Fruit fly (Drosophila melanogaster) whole organism, embryonic: ENCODE results near the gene Vha16-3.

ENCODE experiments used
- Abd-B ChIP-seq: fragments of 200-800 bp; sonication (Bioruptor generic); optimal IDR thresholded peaks from 2 replicates; lab custom pipeline; 2018; ENCODE audit warnings: missing biosample characterization, mild to moderate bottlenecking, missing genetic modification characterization, moderate library complexity
- Asciz ChIP-seq: fragments of 200-800 bp; sonication (Bioruptor generic); optimal IDR thresholded peaks from 2 replicates; lab custom pipeline; 2017; ENCODE audit warnings: missing biosample characterization, mild to moderate bottlenecking, missing genetic modification characterization, missing genetic modification reagents
- CG10321 ChIP-seq: fragments of 200-800 bp; sonication (Bioruptor generic); IDR thresholded peaks from 2 replicates; pipeline ENCODE4 v1.3.6; 2022; ENCODE audit warnings: missing biosample characterization, missing genetic modification characterization
- CG10543 ChIP-seq: fragments of 200-800 bp; sonication (Bioruptor generic); optimal IDR thresholded peaks from 3 replicates; lab custom pipeline; 2017; ENCODE audit warnings: missing biosample characterization, mild to moderate bottlenecking, missing genetic modification characterization, moderate library complexity
- CG10959 ChIP-seq: fragments of 200-800 bp; sonication (Bioruptor generic); IDR thresholded peaks from 2 replicates; pipeline ENCODE4 v1.3.6; 2022; ENCODE audit warnings: missing biosample characterization, missing genetic modification characterization
- CG10979 ChIP-seq: fragments of 200-800 bp; sonication (Bioruptor generic); optimal IDR thresholded peaks from 2 replicates; lab custom pipeline; 2018; ENCODE audit warnings: missing biosample characterization, mild to moderate bottlenecking, missing genetic modification characterization, moderate library complexity
- CG11093 ChIP-seq: fragments of 200-800 bp; sonication (Bioruptor generic); IDR thresholded peaks from 3 replicates; pipeline ENCODE4 v1.3.6; 2022; ENCODE audit warnings: missing biosample characterization, missing genetic modification characterization
- CG11695 ChIP-seq: fragments of 200-800 bp; sonication (Bioruptor generic); IDR thresholded peaks from 3 replicates; pipeline ENCODE4 v1.3.6; 2022; ENCODE audit warnings: missing biosample characterization, missing genetic modification characterization
- CG14710 ChIP-seq: fragments of 200-800 bp; sonication (Bioruptor generic); optimal IDR thresholded peaks from 3 replicates; lab custom pipeline; 2019; ENCODE audit warnings: missing biosample characterization, mild to moderate bottlenecking, missing genetic modification characterization, moderate library complexity
- CG18262 ChIP-seq: fragments of 200-800 bp; optimal IDR thresholded peaks from 3 replicates; lab custom pipeline; 2019; ENCODE audit warnings: missing biosample characterization, mild to moderate bottlenecking, missing genetic modification characterization, moderate library complexity
- CG2875 ChIP-seq: fragments of 200-800 bp; sonication (Bioruptor generic); optimal IDR thresholded peaks from 2 replicates; lab custom pipeline; 2017; ENCODE audit warnings: missing biosample characterization, mild to moderate bottlenecking, missing genetic modification characterization, missing genetic modification reagents
- CG3281 ChIP-seq: fragments of 200-800 bp; sonication (Bioruptor generic); optimal IDR thresholded peaks from 3 replicates; lab custom pipeline; 2017; ENCODE audit warnings: missing biosample characterization, mild to moderate bottlenecking, missing genetic modification characterization
- CG43689 ChIP-seq: fragments of 200-800 bp; sonication (Bioruptor generic); IDR thresholded peaks from 2 replicates; pipeline ENCODE4 v1.3.6; 2022; ENCODE audit warnings: missing biosample characterization, missing genetic modification characterization
- CG4424 ChIP-seq: fragments of 200-800 bp; sonication (Bioruptor generic); optimal IDR thresholded peaks from 3 replicates; lab custom pipeline; 2016; ENCODE audit warnings: missing biosample characterization, missing genetic modification characterization
- CG5245 ChIP-seq: fragments of 200-800 bp; sonication (Bioruptor generic); optimal IDR thresholded peaks from 3 replicates; lab custom pipeline; 2016; ENCODE audit warnings: missing biosample characterization, missing genetic modification characterization
- CG6254 ChIP-seq: fragments of 200-800 bp; sonication (Bioruptor generic); optimal IDR thresholded peaks from 3 replicates; lab custom pipeline; 2017; ENCODE audit warnings: mild to moderate bottlenecking, missing biosample characterization, missing genetic modification reagents, missing genetic modification characterization
- CG6813 ChIP-seq: fragments of 200-800 bp; sonication (Bioruptor generic); optimal IDR thresholded peaks from 2 replicates; lab custom pipeline; 2017; ENCODE audit warnings: missing biosample characterization, missing genetic modification characterization, mild to moderate bottlenecking, moderate library complexity, missing genetic modification reagents
- CG7928 ChIP-seq: fragments of 200-800 bp; sonication (Bioruptor generic); optimal IDR thresholded peaks from 2 replicates; lab custom pipeline; 2017; ENCODE audit warnings: missing biosample characterization, mild to moderate bottlenecking, missing genetic modification characterization
- CG7963 ChIP-seq: fragments of 200-800 bp; sonication (Bioruptor generic); IDR thresholded peaks from 3 replicates; pipeline ENCODE4 v1.3.6; 2022; ENCODE audit warnings: missing biosample characterization, missing genetic modification characterization; ENCODE audit not compliant: partially characterized antibody
- CG8281 ChIP-seq: fragments of 200-800 bp; sonication (Bioruptor generic); optimal IDR thresholded peaks from 2 replicates; lab custom pipeline; 2018; ENCODE audit warnings: missing biosample characterization, mild to moderate bottlenecking, missing genetic modification characterization, moderate library complexity
- CG8359 ChIP-seq: fragments of 200-800 bp; sonication (Bioruptor generic); optimal IDR thresholded peaks from 2 replicates; lab custom pipeline; 2017; ENCODE audit warnings: missing biosample characterization, mild to moderate bottlenecking, missing genetic modification characterization, borderline replicate concordance
- CG9215 ChIP-seq: fragments of 200-800 bp; sonication (Bioruptor generic); IDR thresholded peaks from 2 replicates; pipeline ENCODE4 v1.3.6; 2022; ENCODE audit warnings: missing biosample characterization, missing genetic modification characterization
- CG9609 ChIP-seq: fragments of 200-800 bp; sonication (Bioruptor generic); optimal IDR thresholded peaks from 3 replicates; lab custom pipeline; 2016; ENCODE audit warnings: missing biosample characterization, missing genetic modification characterization
- CG9876 ChIP-seq: fragments of 200-800 bp; sonication (Bioruptor generic); optimal IDR thresholded peaks from 2 replicates; lab custom pipeline; 2016; ENCODE audit warnings: missing biosample characterization, missing genetic modification characterization
- CoRest ChIP-seq: fragments of 200-800 bp; sonication (Bioruptor generic); optimal IDR thresholded peaks from 3 replicates; lab custom pipeline; 2018; ENCODE audit warnings: missing biosample characterization, mild to moderate bottlenecking, missing genetic modification characterization, moderate library complexity
- D19B ChIP-seq: fragments of 200-800 bp; sonication (Bioruptor generic); optimal IDR thresholded peaks from 2 replicates; lab custom pipeline; 2017; ENCODE audit warnings: missing biosample characterization, mild to moderate bottlenecking, missing genetic modification characterization
- E2f1 ChIP-seq: fragments of 200-800 bp; sonication (Bioruptor generic); IDR thresholded peaks from 2 replicates; pipeline ENCODE4 v1.3.6; 2022; ENCODE audit warnings: missing biosample characterization, missing genetic modification characterization
- HHEX ChIP-seq: fragments of 200-800 bp; sonication (Bioruptor generic); optimal IDR thresholded peaks from 3 replicates; lab custom pipeline; 2017; ENCODE audit warnings: missing biosample characterization, mild to moderate bottlenecking, missing genetic modification characterization, missing genetic modification reagents
- Hr78 ChIP-seq, 2 experiments: fragments of 200-800 bp in 1 of 2; fragments of >200 bp in 1 of 2; sonication (Bioruptor generic) in 1 of 2; optimal IDR thresholded peaks; 2 replicates each; lab custom pipeline; 2017 to 2019; ENCODE audit warnings: missing biosample characterization in 2 of 2, missing genetic modification characterization in 2 of 2, mild to moderate bottlenecking in 1 of 2, moderate library complexity in 1 of 2
- Nf-YA ChIP-seq: fragments of 200-800 bp; sonication (Bioruptor generic); IDR thresholded peaks from 2 replicates; pipeline ENCODE4 v1.3.6; 2022; ENCODE audit warnings: missing biosample characterization, missing genetic modification characterization
- PHDP ChIP-seq: fragments of 200-800 bp; sonication (Bioruptor generic); optimal IDR thresholded peaks from 3 replicates; lab custom pipeline; 2018; ENCODE audit warnings: missing biosample characterization, mild to moderate bottlenecking, missing genetic modification characterization, moderate library complexity
- Ssrp ChIP-seq: fragments of 200-800 bp; sonication (Bioruptor generic); optimal IDR thresholded peaks from 2 replicates; lab custom pipeline; 2018; ENCODE audit warnings: missing biosample characterization, mild to moderate bottlenecking, missing genetic modification characterization, moderate library complexity
- ab ChIP-seq: fragments of 200-800 bp; sonication (Bioruptor generic); optimal IDR thresholded peaks from 2 replicates; lab custom pipeline; 2016; ENCODE audit warnings: missing biosample characterization, missing genetic modification characterization
- chinmo ChIP-seq: fragments of 200-800 bp; sonication (Bioruptor generic); IDR thresholded peaks from 4 replicates; pipeline ENCODE4 v1.3.6; 2022; ENCODE audit warnings: missing biosample characterization, missing genetic modification characterization; ENCODE audit not compliant: partially characterized antibody
- chm ChIP-seq: fragments of 200-800 bp; sonication (Bioruptor generic); IDR thresholded peaks from 2 replicates; pipeline ENCODE4 v1.3.6; 2022; ENCODE audit warnings: missing biosample characterization, missing genetic modification characterization
- eve ChIP-seq, 2 experiments: fragments of >200 bp; optimal IDR thresholded peaks; 2 replicates each; lab custom pipeline; 2017; ENCODE audit warnings: missing biosample characterization in 2 of 2, missing genetic modification characterization in 2 of 2
- ewg ChIP-seq: fragments of 200-800 bp; sonication (Bioruptor generic); optimal IDR thresholded peaks from 3 replicates; lab custom pipeline; 2017; ENCODE audit warnings: mild to moderate bottlenecking, missing biosample characterization, missing genetic modification reagents, missing genetic modification characterization
- insv ChIP-seq, 2 experiments: fragments of 200-800 bp; sonication (Bioruptor generic); optimal IDR thresholded peaks; 3 replicates each; lab custom pipeline; 2016 to 2018; ENCODE audit warnings: missing biosample characterization in 2 of 2, missing genetic modification characterization in 2 of 2
- jigr1 ChIP-seq: fragments of 200-800 bp; sonication (Bioruptor generic); IDR thresholded peaks from 3 replicates; pipeline ENCODE4 v1.3.6; 2022; ENCODE audit warnings: missing biosample characterization, missing genetic modification characterization
- kni ChIP-seq: fragments of 200-800 bp; sonication (Bioruptor generic); optimal IDR thresholded peaks from 3 replicates; lab custom pipeline; 2017; ENCODE audit warnings: mild to moderate bottlenecking, missing biosample characterization, missing genetic modification reagents, missing genetic modification characterization
- lilli ChIP-seq: fragments of 200-800 bp; sonication (Bioruptor generic); optimal IDR thresholded peaks from 3 replicates; lab custom pipeline; 2016; ENCODE audit warnings: missing biosample characterization, missing genetic modification characterization
- mirr ChIP-seq: fragments of 200-800 bp; sonication (Bioruptor generic); optimal IDR thresholded peaks from 3 replicates; lab custom pipeline; 2018; ENCODE audit warnings: missing biosample characterization, mild to moderate bottlenecking, missing genetic modification characterization
- mld ChIP-seq: fragments of 200-800 bp; sonication (Bioruptor generic); IDR thresholded peaks from 3 replicates; pipeline ENCODE4 v1.3.6; 2022; ENCODE audit warnings: missing biosample characterization, missing genetic modification characterization; ENCODE audit not compliant: partially characterized antibody
- nerfin-1 ChIP-seq: fragments of 200-800 bp; sonication (Bioruptor generic); optimal IDR thresholded peaks from 3 replicates; lab custom pipeline; 2019; ENCODE audit warnings: missing biosample characterization, mild to moderate bottlenecking, missing genetic modification characterization, moderate library complexity
- sna ChIP-seq: fragments of 200-800 bp; sonication (Bioruptor generic); IDR thresholded peaks from 2 replicates; pipeline ENCODE4 v1.3.6; 2022; ENCODE audit warnings: missing biosample characterization, missing genetic modification characterization; ENCODE audit not compliant: partially characterized antibody
- tin ChIP-seq: fragments of 200-800 bp; sonication (Bioruptor generic); optimal IDR thresholded peaks from 3 replicates; lab custom pipeline; 2016; ENCODE audit warnings: missing biosample characterization, missing genetic modification characterization
- usp ChIP-seq: fragments of >200 bp; optimal IDR thresholded peaks from 2 replicates; lab custom pipeline; 2017; ENCODE audit warnings: missing biosample characterization, missing genetic modification characterization
- vvl ChIP-seq: fragments of 200-800 bp; sonication (Bioruptor generic); IDR thresholded peaks from 2 replicates; pipeline ENCODE4 v1.3.6; 2022; ENCODE audit warnings: missing biosample characterization, missing genetic modification characterization
- z ChIP-seq: fragments of 200-800 bp; sonication (Bioruptor generic); IDR thresholded peaks from 3 replicates; pipeline ENCODE4 v1.3.6; 2022; ENCODE audit warnings: missing biosample characterization, missing genetic modification characterization
- zfh2 ChIP-seq: fragments of 200-800 bp; sonication (Bioruptor generic); optimal IDR thresholded peaks from 2 replicates; lab custom pipeline; 2016; ENCODE audit warnings: missing biosample characterization, missing genetic modification characterization

Gene Vha16-3

DNA sequence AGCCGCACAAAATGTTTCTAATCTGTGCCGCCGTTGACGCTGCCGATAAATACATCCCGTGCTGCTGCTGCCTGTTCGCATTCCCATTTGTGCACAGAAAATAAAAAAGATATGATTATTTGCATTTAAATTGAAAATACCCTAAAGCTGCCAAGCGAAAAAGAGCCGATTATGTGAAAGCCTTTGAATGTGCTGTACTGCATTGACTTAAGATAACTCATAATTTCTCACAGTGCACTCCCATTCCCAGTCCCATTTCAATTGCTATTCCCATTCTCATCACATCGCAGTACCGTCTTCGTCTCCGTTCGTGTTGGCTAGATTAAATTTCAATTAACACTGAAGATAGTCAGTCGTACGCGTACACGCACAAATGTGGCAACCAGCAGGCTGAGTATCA is 24.2 kb upstream of the Vha16-3 start (continued):
- TF ChIP-seq kni (GFP tag; lab: Kevin White, UChicago): no peak
- TF ChIP-seq ab (GFP tag; lab: Kevin White, UChicago): no peak
- peak; percentile 78 for TF ChIP-seq vvl
- TF ChIP-seq sna: no peak
- TF ChIP-seq chm (GFP tag; lab: Robert Waterston, UW): peak; percentile 72
- peak; percentile 32 for TF ChIP-seq PHDP (tag; lab: Kevin White, UChicago)
- no peak for TF ChIP-seq usp (GFP tag; lab: Kevin White, UChicago)
- TF ChIP-seq CoRest (tag; lab: Kevin White, UChicago): peak; percentile 40
- peak; percentile 38 for TF ChIP-seq CG6254 (GFP tag; lab: Kevin White, UChicago)
- TF ChIP-seq tin (GFP tag; lab: Kevin White, UChicago): peak; percentile 64
- TF ChIP-seq Hr78 (GFP tag; optimal IDR thresholded peaks at IDR 0.05; lab: Kevin White, UChicago): no peak
- peak; percentile 34 for TF ChIP-seq CG4424 (GFP tag; lab: Kevin White, UChicago)
- TF ChIP-seq nerfin-1 (tag; lab: Kevin White, UChicago): no peak
- TF ChIP-seq CG7963 (GFP tag; lab: Robert Waterston, UW): no peak
- TF ChIP-seq CG11695: peak; percentile 35; the same call in 1 of the 3 replicates
- TF ChIP-seq CG3281: peak; percentile 24
- TF ChIP-seq CG7928 (GFP tag; lab: Kevin White, UChicago): no peak
- no peak for TF ChIP-seq mld (GFP tag; lab: Robert Waterston, UW)
- no peak for TF ChIP-seq Nf-YA
- peak; percentile 55 for TF ChIP-seq CG10959 (GFP tag; lab: Robert Waterston, UW)
- TF ChIP-seq CG8359 (GFP tag; lab: Kevin White, UChicago): no peak
- TF ChIP-seq insv (GFP tag; optimal IDR thresholded peaks at IDR 0.05; lab: Kevin White, UChicago): no peak
- TF ChIP-seq CG10321 (GFP tag; lab: Robert Waterston, UW): no peak
- TF ChIP-seq Ssrp: peak; percentile 19
- TF ChIP-seq HHEX (GFP tag; lab: Kevin White, UChicago): peak; percentile 34
- TF ChIP-seq CG18262 (tag; lab: Kevin White, UChicago): peak; percentile 53
- no peak for TF ChIP-seq CG10543 (GFP tag; lab: Kevin White, UChicago)
- TF ChIP-seq zfh2 (GFP tag; lab: Kevin White, UChicago): no peak
- peak; percentile 30 for TF ChIP-seq Asciz (GFP tag; lab: Kevin White, UChicago)
- peak; percentile 29 for TF ChIP-seq CG6813 (GFP tag; lab: Kevin White, UChicago)
- TF ChIP-seq CG10979 (tag; lab: Kevin White, UChicago): peak; percentile 65
- peak; percentile 16 for TF ChIP-seq CG9876 (GFP tag; lab: Kevin White, UChicago)
- TF ChIP-seq Abd-B (GFP tag; lab: Kevin White, UChicago): peak; percentile 20
- TF ChIP-seq eve (GFP tag; optimal IDR thresholded peaks at IDR 0.05; lab: Kevin White, UChicago): peak in 1 of 2 experiments; percentile 51
- TF ChIP-seq CG14710: peak; percentile 33
- peak; percentile 50; the same call in 1 of the 2 replicates for TF ChIP-seq CG9215 (GFP tag; lab: Robert Waterston, UW)
- TF ChIP-seq chinmo (GFP tag; lab: Robert Waterston, UW): no peak
- TF ChIP-seq CG9609 (GFP tag; lab: Kevin White, UChicago): peak; percentile 42
- no peak for TF ChIP-seq CG43689 (GFP tag; lab: Robert Waterston, UW)
- no peak for TF ChIP-seq CG2875 (GFP tag; lab: Kevin White, UChicago)
- peak; percentile 57 for TF ChIP-seq lilli (GFP tag; lab: Kevin White, UChicago)
- no peak for TF ChIP-seq D19B (GFP tag; lab: Kevin White, UChicago)
- peak; percentile 66 for TF ChIP-seq CG5245 (GFP tag; lab: Kevin White, UChicago)
- peak; percentile 38; the same call in 1 of the 2 replicates for TF ChIP-seq E2f1 (GFP tag; lab: Robert Waterston, UW)
- TF ChIP-seq CG8281 (tag; lab: Kevin White, UChicago): no peak
- peak; percentile 36 for TF ChIP-seq ewg
- no peak for TF ChIP-seq z (GFP tag; lab: Robert Waterston, UW)
- no peak for TF ChIP-seq CG11093 (GFP tag; lab: Robert Waterston, UW)
- TF ChIP-seq mirr (GFP tag; lab: Kevin White, UChicago): no peak
- TF ChIP-seq jigr1: 0 out of 3 replicates have a peak, but pooled peaks have one; percentile 46
